Worm (Caenorhabditis elegans) whole organism, L4 larva: ENCODE results near the gene clec-26.

ENCODE experiments used
- ama-1 ChIP-seq: fragments of 150-350 bp; optimal IDR thresholded peaks from 2 replicates; lab custom pipeline; 2014; ENCODE audit warnings: inconsistent platforms, mixed read lengths
- ceh-28 ChIP-seq: fragments of 150-350 bp; optimal IDR thresholded peaks from 2 replicates; lab custom pipeline; 2014; ENCODE audit warnings: missing biosample characterization, missing genetic modification reagents, missing genetic modification characterization
- dpl-1 ChIP-seq: fragments of 150-350 bp; optimal IDR thresholded peaks from 2 replicates; lab custom pipeline; 2014; ENCODE audit warnings: missing biosample characterization, missing genetic modification reagents, missing genetic modification characterization
- nhr-25 ChIP-seq: sonication (generic microtip); optimal IDR thresholded peaks from 2 replicates; lab custom pipeline; 2017; ENCODE audit warnings: missing genetic modification characterization, mild to moderate bottlenecking, missing compliant biosample characterization, antibody characterized with exemption, moderate library complexity, borderline replicate concordance; ENCODE audit not compliant: insufficient read depth
- nhr-76 ChIP-seq: fragments of 150-350 bp; optimal IDR thresholded peaks from 2 replicates; lab custom pipeline; 2014; ENCODE audit warnings: missing biosample characterization, missing genetic modification characterization
- rbr-2 ChIP-seq: sonication (generic microtip); optimal IDR thresholded peaks from 2 replicates; lab custom pipeline; 2016; ENCODE audit warnings: missing genotype, missing genetic modification characterization, missing compliant biosample characterization
- skn-1 ChIP-seq: fragments of 150-350 bp; optimal IDR thresholded peaks from 2 replicates; lab custom pipeline; 2014; ENCODE audit warnings: missing biosample characterization, missing genetic modification characterization
- zag-1 ChIP-seq: fragments of 150-350 bp; optimal IDR thresholded peaks from 2 replicates; lab custom pipeline; 2014; ENCODE audit warnings: missing biosample characterization, missing genetic modification characterization

DNA sequence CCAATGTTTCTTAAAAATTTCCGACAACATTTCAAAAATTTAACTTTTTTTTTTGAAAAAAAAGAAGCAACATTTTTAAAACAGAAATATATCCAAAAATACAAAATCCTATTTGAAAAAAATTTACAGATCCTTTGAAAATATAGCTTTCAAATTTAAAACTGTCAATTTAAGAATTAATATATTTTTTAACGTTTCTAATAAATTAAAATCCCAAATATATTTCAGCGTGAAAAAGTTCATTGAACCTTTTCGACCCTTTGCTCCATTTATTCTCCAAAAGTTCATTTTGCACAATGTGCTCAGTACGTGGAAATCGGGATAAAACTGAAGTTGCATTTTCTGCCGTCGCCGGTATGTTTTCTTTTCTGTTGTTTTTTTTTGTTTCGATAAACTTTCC lies 15.5 kb upstream of the clec-26 start, which contains the start of gene phy-3:
- no peak for TF ChIP-seq nhr-76 (tag; lab: Kevin White, UChicago)
- TF ChIP-seq skn-1 (tag; lab: Kevin White, UChicago): no peak
- TF ChIP-seq ama-1: no peak
- TF ChIP-seq nhr-25 (tag; lab: Kevin White, UChicago): no peak
- TF ChIP-seq zag-1: no peak
- TF ChIP-seq dpl-1 (GFP tag; lab: Kevin White, UChicago): no peak
- TF ChIP-seq rbr-2 (tag; lab: Kevin White, UChicago): no peak
- TF ChIP-seq ceh-28 (tag; lab: Kevin White, UChicago): no peak
